Worm (Caenorhabditis elegans): ENCODE results near the gene icl-1.

- TF ChIP-seq cog-1 (tag; optimal IDR thresholded peaks at IDR 0.05), result no peak
- TF ChIP-seq ztf-29 (GFP tag; IDR thresholded peaks at IDR 0.05), result no peak
- TF ChIP-seq flt-1 (GFP tag; IDR thresholded peaks at IDR 0.05), result no peak
- TF ChIP-seq tab-1 (GFP tag; IDR thresholded peaks at IDR 0.05), result no peak
- TF ChIP-seq T22C8.4 (GFP tag; IDR thresholded peaks at IDR 0.05), result no peak
Observed at ce11 chrV:724470-724890, 3.3 kb downstream of the icl-1 start.

Data from whole organism, midembryonic.